Fruit fly (Drosophila melanogaster) whole organism, embryonic: ENCODE data around the gene CG32313.

Experiments
- Atf3 ChIP-seq: fragments of 200-800 bp; sonication (Bioruptor generic); optimal IDR thresholded peaks from 3 replicates; lab custom pipeline; 2016; ENCODE audit warnings: missing biosample characterization, missing genetic modification characterization
- BEAF-32 ChIP-seq: fragments of 200-800 bp; sonication (Bioruptor generic); optimal IDR thresholded peaks from 3 replicates; lab custom pipeline; 2017; ENCODE audit warnings: missing biosample characterization, missing genetic modification characterization, mild to moderate bottlenecking, moderate library complexity, missing genetic modification reagents
- CG1024 ChIP-seq: fragments of 200-800 bp; sonication (Bioruptor generic); IDR thresholded peaks from 2 replicates; pipeline ENCODE4 v1.3.6; 2022; ENCODE audit warnings: missing biosample characterization, missing genetic modification characterization
- CG10274 ChIP-seq: fragments of 200-800 bp; sonication (Bioruptor generic); optimal IDR thresholded peaks from 3 replicates; lab custom pipeline; 2017; ENCODE audit warnings: missing biosample characterization, mild to moderate bottlenecking, missing genetic modification characterization
- CG10543 ChIP-seq: fragments of 200-800 bp; sonication (Bioruptor generic); optimal IDR thresholded peaks from 3 replicates; lab custom pipeline; 2017; ENCODE audit warnings: missing biosample characterization, mild to moderate bottlenecking, missing genetic modification characterization, moderate library complexity
- CG12744 ChIP-seq: fragments of 200-800 bp; sonication (Bioruptor generic); optimal IDR thresholded peaks from 2 replicates; lab custom pipeline; 2016; ENCODE audit warnings: missing biosample characterization, missing genetic modification characterization
- CG12769 ChIP-seq: fragments of 200-800 bp; sonication (Bioruptor generic); optimal IDR thresholded peaks from 2 replicates; lab custom pipeline; 2019; ENCODE audit warnings: missing biosample characterization, mild to moderate bottlenecking, missing genetic modification characterization, moderate library complexity
- CG13287 ChIP-seq: fragments of 200-800 bp; sonication (Bioruptor generic); IDR thresholded peaks from 2 replicates; pipeline ENCODE4 v1.3.6; 2022; ENCODE audit warnings: missing biosample characterization, missing genetic modification characterization; ENCODE audit not compliant: partially characterized antibody
- CG1529 ChIP-seq: fragments of 200-800 bp; sonication (Bioruptor generic); optimal IDR thresholded peaks from 3 replicates; lab custom pipeline; 2018; ENCODE audit warnings: missing biosample characterization, missing genetic modification characterization
- CG17385 ChIP-seq: fragments of 200-800 bp; sonication (Bioruptor generic); optimal IDR thresholded peaks from 3 replicates; lab custom pipeline; 2018; ENCODE audit warnings: missing biosample characterization, mild to moderate bottlenecking, missing genetic modification characterization
- CG2120 ChIP-seq: fragments of 200-800 bp; sonication (Bioruptor generic); optimal IDR thresholded peaks from 3 replicates; lab custom pipeline; 2016; ENCODE audit warnings: missing biosample characterization, missing genetic modification characterization
- CG30431 ChIP-seq: fragments of 200-800 bp; sonication (Bioruptor generic); optimal IDR thresholded peaks from 2 replicates; lab custom pipeline; 2017; ENCODE audit warnings: missing biosample characterization, missing genetic modification characterization
- CG31441 ChIP-seq: fragments of 200-800 bp; sonication (Bioruptor generic); IDR thresholded peaks from 2 replicates; pipeline ENCODE4 v1.3.6; 2022; ENCODE audit warnings: missing biosample characterization, missing genetic modification characterization
- CG3726 ChIP-seq: fragments of 200-800 bp; sonication (Bioruptor generic); IDR thresholded peaks from 3 replicates; pipeline ENCODE4, ENCODE4 v1.3.6; 2022; ENCODE audit warnings: missing biosample characterization, missing genetic modification characterization
- CG6683 ChIP-seq: fragments of 200-800 bp; sonication (Bioruptor generic); optimal IDR thresholded peaks from 2 replicates; lab custom pipeline; 2017; ENCODE audit warnings: missing biosample characterization, mild to moderate bottlenecking, missing genetic modification characterization, missing genetic modification reagents
- CG9797 ChIP-seq: fragments of 200-800 bp; sonication (Bioruptor generic); optimal IDR thresholded peaks from 3 replicates; lab custom pipeline; 2018; ENCODE audit warnings: missing biosample characterization, mild to moderate bottlenecking, missing genetic modification characterization
- Dll ChIP-seq: fragments of 200-800 bp; sonication (Bioruptor generic); IDR thresholded peaks from 4 replicates; pipeline ENCODE4 v1.3.6; 2022; ENCODE audit warnings: missing biosample characterization, missing genetic modification characterization; ENCODE audit not compliant: partially characterized antibody
- Drgx ChIP-seq: fragments of 200-800 bp; sonication (Bioruptor generic); IDR thresholded peaks from 2 replicates; pipeline ENCODE4 v1.3.6; 2022; ENCODE audit warnings: missing biosample characterization, missing genetic modification characterization
- ERR ChIP-seq: fragments of 200-800 bp; sonication (Bioruptor generic); optimal IDR thresholded peaks from 2 replicates; lab custom pipeline; 2016; ENCODE audit warnings: missing biosample characterization, missing genetic modification characterization
- Elba2 ChIP-seq: fragments of 200-800 bp; sonication (Bioruptor generic); optimal IDR thresholded peaks from 3 replicates; lab custom pipeline; 2016; ENCODE audit warnings: missing biosample characterization, missing genetic modification characterization
- Ets65A ChIP-seq: fragments of 200-800 bp; sonication (Bioruptor generic); peaks from one replicate; lab custom pipeline; 2016; ENCODE audit warnings: missing biosample characterization, missing genetic modification characterization
- HmgZ ChIP-seq: fragments of 200-800 bp; sonication (Bioruptor generic); optimal IDR thresholded peaks from 2 replicates; lab custom pipeline; 2018; ENCODE audit warnings: missing biosample characterization, mild to moderate bottlenecking, missing genetic modification characterization
- Lpt ChIP-seq: fragments of >200 bp; optimal IDR thresholded peaks from 2 replicates; lab custom pipeline; 2018; ENCODE audit warnings: missing biosample characterization, missing genetic modification characterization
- MBD-R2 ChIP-seq: fragments of 200-800 bp; sonication (Bioruptor generic); IDR thresholded peaks from 2 replicates; pipeline ENCODE4 v1.3.6; 2022; ENCODE audit warnings: missing biosample characterization, missing genetic modification characterization
- Med ChIP-seq: fragments of 200-800 bp; sonication (Bioruptor generic); peaks from one replicate; lab custom pipeline; 2016; ENCODE audit warnings: missing biosample characterization, missing genetic modification characterization, mild to moderate bottlenecking, inconsistent platforms, moderate library complexity
- NFAT ChIP-seq: fragments of 200-800 bp; sonication (Bioruptor generic); IDR thresholded peaks from 2 replicates; pipeline ENCODE4 v1.3.6; 2022; ENCODE audit warnings: missing biosample characterization, missing genetic modification characterization
- Sox100B ChIP-seq: fragments of 200-800 bp; sonication (Bioruptor generic); optimal IDR thresholded peaks from 3 replicates; lab custom pipeline; 2018; ENCODE audit warnings: missing biosample characterization, mild to moderate bottlenecking, missing genetic modification characterization
- Sry-β ChIP-seq: fragments of 200-800 bp; sonication (Bioruptor generic); optimal IDR thresholded peaks from 2 replicates; lab custom pipeline; 2018; ENCODE audit warnings: missing biosample characterization, mild to moderate bottlenecking, missing genetic modification characterization, moderate library complexity
- Taf1 ChIP-seq: fragments of 200-800 bp; sonication (Bioruptor generic); IDR thresholded peaks from 2 replicates; pipeline ENCODE4 v1.3.6; 2022; ENCODE audit warnings: missing biosample characterization, missing genetic modification characterization
- abd-A ChIP-seq: fragments of 200-800 bp; sonication (Bioruptor generic); optimal IDR thresholded peaks from 3 replicates; lab custom pipeline; 2019; ENCODE audit warnings: missing biosample characterization, mild to moderate bottlenecking, missing genetic modification characterization, moderate library complexity
- chinmo ChIP-seq: fragments of 200-800 bp; sonication (Bioruptor generic); IDR thresholded peaks from 4 replicates; pipeline ENCODE4 v1.3.6; 2022; ENCODE audit warnings: missing biosample characterization, missing genetic modification characterization; ENCODE audit not compliant: partially characterized antibody
- ci ChIP-seq: fragments of 200-800 bp; sonication (Bioruptor generic); IDR thresholded peaks from 3 replicates; pipeline ENCODE4 v1.3.6; 2022; ENCODE audit warnings: missing biosample characterization, missing genetic modification characterization
- crol ChIP-seq: fragments of 200-800 bp; sonication (Bioruptor generic); IDR thresholded peaks from 2 replicates; pipeline ENCODE4 v1.3.6; 2022; ENCODE audit warnings: missing biosample characterization, missing genetic modification characterization
- esg ChIP-seq: fragments of 200-800 bp; sonication (Bioruptor generic); conservative IDR thresholded peaks from 2 replicates; pipeline ENCODE4 v1.3.6; 2022; ENCODE audit warnings: missing biosample characterization, missing genetic modification characterization
- eve ChIP-seq, 2 experiments: fragments of >200 bp; optimal IDR thresholded peaks; 2 replicates each; lab custom pipeline; 2017; ENCODE audit warnings: missing biosample characterization in 2 of 2, missing genetic modification characterization in 2 of 2
- fd102C ChIP-seq: fragments of 200-800 bp; sonication (Bioruptor generic); optimal IDR thresholded peaks from 2 replicates; lab custom pipeline; 2018; ENCODE audit warnings: missing biosample characterization, mild to moderate bottlenecking, missing genetic modification characterization, moderate library complexity
- gfzf ChIP-seq: fragments of 200-800 bp; sonication (Bioruptor generic); optimal IDR thresholded peaks from 2 replicates; lab custom pipeline; 2016; ENCODE audit warnings: missing biosample characterization, mild to moderate bottlenecking, missing genetic modification characterization, moderate library complexity
- klu ChIP-seq: fragments of 200-800 bp; sonication (Bioruptor generic); IDR thresholded peaks from 2 replicates; pipeline ENCODE4 v1.3.6; 2022; ENCODE audit warnings: missing biosample characterization, missing genetic modification characterization
- knrl ChIP-seq: fragments of 200-800 bp; sonication (Bioruptor generic); IDR thresholded peaks from 3 replicates; pipeline ENCODE4 v1.3.6; 2022; ENCODE audit warnings: missing biosample characterization, missing genetic modification characterization; ENCODE audit not compliant: partially characterized antibody
- oc ChIP-seq: fragments of 200-800 bp; sonication (Bioruptor generic); optimal IDR thresholded peaks from 2 replicates; lab custom pipeline; 2018; ENCODE audit warnings: missing biosample characterization, mild to moderate bottlenecking, missing genetic modification characterization, moderate library complexity
- pita ChIP-seq: fragments of 200-800 bp; sonication (Bioruptor generic); optimal IDR thresholded peaks from 2 replicates; lab custom pipeline; 2017; ENCODE audit warnings: missing biosample characterization, mild to moderate bottlenecking, missing genetic modification characterization
- pum ChIP-seq: fragments of 200-800 bp; sonication (Bioruptor generic); optimal IDR thresholded peaks from 2 replicates; lab custom pipeline; 2016; ENCODE audit warnings: missing biosample characterization, missing genetic modification characterization
- pzg ChIP-seq: fragments of 200-800 bp; sonication (Bioruptor generic); optimal IDR thresholded peaks from 3 replicates; lab custom pipeline; 2018; ENCODE audit warnings: missing biosample characterization, mild to moderate bottlenecking, missing genetic modification characterization, moderate library complexity
- salm ChIP-seq: fragments of 200-800 bp; sonication (Bioruptor generic); optimal IDR thresholded peaks from 2 replicates; lab custom pipeline; 2018; ENCODE audit warnings: missing biosample characterization, mild to moderate bottlenecking, missing genetic modification characterization
- sens ChIP-seq: fragments of 200-800 bp; sonication (Bioruptor generic); peaks from one replicate; lab custom pipeline; 2016; ENCODE audit warnings: missing biosample characterization, missing genetic modification characterization
- sr ChIP-seq: fragments of 200-800 bp; sonication (Bioruptor generic); IDR thresholded peaks from 3 replicates; pipeline ENCODE4 v1.3.6; 2022; ENCODE audit warnings: missing biosample characterization, missing genetic modification characterization
- tgo ChIP-seq: fragments of 200-800 bp; sonication (Bioruptor generic); IDR thresholded peaks from 3 replicates; pipeline ENCODE4 v1.3.6; 2022; ENCODE audit warnings: missing biosample characterization, missing genetic modification characterization
- toy ChIP-seq: fragments of 200-800 bp; sonication (Bioruptor generic); IDR thresholded peaks from 2 replicates; pipeline ENCODE4 v1.3.6; 2022; ENCODE audit warnings: missing biosample characterization, missing genetic modification characterization
- unc-4 ChIP-seq: fragments of 200-800 bp; sonication (Bioruptor generic); IDR thresholded peaks from 2 replicates; pipeline ENCODE4 v1.3.6; 2022; ENCODE audit warnings: missing biosample characterization, missing genetic modification characterization; ENCODE audit not compliant: partially characterized antibody
- zfh2 ChIP-seq: fragments of 200-800 bp; sonication (Bioruptor generic); optimal IDR thresholded peaks from 2 replicates; lab custom pipeline; 2016; ENCODE audit warnings: missing biosample characterization, missing genetic modification characterization

Gene CG32313

DNA sequence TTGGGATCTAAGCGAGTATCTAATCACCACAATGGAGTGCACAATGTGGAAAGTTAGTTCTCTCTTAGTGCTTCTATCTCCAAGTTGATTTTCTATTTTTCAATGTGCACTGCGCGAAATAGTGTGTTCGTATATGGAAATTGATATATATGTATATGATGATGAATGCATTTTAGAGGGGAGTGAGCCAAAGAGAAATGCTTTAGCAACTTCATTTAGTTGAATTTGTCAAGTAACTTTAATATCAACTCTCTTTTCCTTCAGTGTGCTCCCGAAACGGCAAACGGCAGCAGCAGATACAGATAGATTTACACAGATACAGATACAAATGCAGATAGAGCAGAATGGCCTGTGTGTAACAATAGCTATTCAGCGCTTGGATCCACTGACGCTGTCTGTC is 38.5 kb upstream of the CG32313 start (continued):
- TF ChIP-seq esg: peak; percentile 71
- peak; percentile 56 for TF ChIP-seq CG2120
- TF ChIP-seq CG30431 (GFP tag; lab: Kevin White, UChicago): peak; percentile 52
- peak; percentile 93 for TF ChIP-seq Med (GFP tag; lab: Kevin White, UChicago)
- TF ChIP-seq CG1529 (GFP tag; lab: Kevin White, UChicago): peak; percentile 61
- peak; percentile 45 for TF ChIP-seq CG17385
- peak; percentile 52 for TF ChIP-seq Atf3 (GFP tag; lab: Kevin White, UChicago)
- TF ChIP-seq Drgx (GFP tag; lab: Robert Waterston, UW): peak; percentile 87
- TF ChIP-seq gfzf (GFP tag; lab: Kevin White, UChicago): no peak
- no peak for TF ChIP-seq pzg (GFP tag; lab: Kevin White, UChicago)
- no peak for TF ChIP-seq CG9797 (GFP tag; lab: Kevin White, UChicago)
- no peak for TF ChIP-seq zfh2 (GFP tag; lab: Kevin White, UChicago)
- TF ChIP-seq unc-4 (GFP tag; lab: Robert Waterston, UW): no peak
- no peak for TF ChIP-seq knrl
- no peak for TF ChIP-seq pita
- TF ChIP-seq CG3726: peak; percentile 55; the same call in 1 of the 3 replicates
- TF ChIP-seq klu (GFP tag; lab: Robert Waterston, UW): 0 out of 2 replicates have a peak, but pooled peaks have one; percentile 10
- TF ChIP-seq CG6683 (GFP tag; lab: Kevin White, UChicago): no peak
- TF ChIP-seq HmgZ (tag; lab: Kevin White, UChicago): peak; percentile 39

DNA sequence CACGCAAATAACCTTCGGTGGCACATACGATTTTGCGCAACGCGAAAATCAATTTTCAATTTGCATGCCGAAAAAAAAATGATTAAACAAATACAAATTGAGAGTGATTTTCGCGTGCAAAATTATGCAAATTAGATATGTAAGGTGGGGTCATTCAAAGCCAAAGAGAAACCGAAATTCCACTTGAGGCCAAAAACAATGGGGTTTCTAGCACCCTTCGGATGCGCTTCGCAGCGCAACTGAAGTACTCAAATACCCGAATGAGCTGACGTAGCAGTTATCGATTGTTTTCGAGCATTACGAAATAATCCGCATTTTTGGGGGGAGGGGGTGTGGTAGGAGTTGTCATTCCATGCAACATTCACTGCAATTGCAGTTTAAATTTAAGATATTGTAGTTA is 35.3 kb upstream of the CG32313 start:
- TF ChIP-seq eve (GFP tag; optimal IDR thresholded peaks at IDR 0.05; lab: Kevin White, UChicago): peak in 1 of 2 experiments; percentile 78
- peak; percentile 9 for TF ChIP-seq Ets65A
- no peak for TF ChIP-seq salm (tag; lab: Kevin White, UChicago)
- peak; percentile 90 for TF ChIP-seq CG10274 (GFP tag; lab: Kevin White, UChicago)
- TF ChIP-seq pum (GFP tag; lab: Kevin White, UChicago): no peak

dm6 chr3L:1580194-1580593 is 34.7 kb upstream of the CG32313 start:
- no peak for TF ChIP-seq CG13287 (GFP tag; lab: Robert Waterston, UW)
- no peak for TF ChIP-seq CG1024 (GFP tag; lab: Robert Waterston, UW)
- TF ChIP-seq NFAT (GFP tag; lab: Robert Waterston, UW): no peak
- TF ChIP-seq CG12744 (GFP tag; lab: Kevin White, UChicago): no peak
- no peak for TF ChIP-seq Sox100B (GFP tag; lab: Kevin White, UChicago)
- no peak for TF ChIP-seq abd-A
- no peak for TF ChIP-seq Drgx (GFP tag; lab: Robert Waterston, UW)
- TF ChIP-seq Lpt (GFP tag; lab: Kevin White, UChicago): no peak
- no peak for TF ChIP-seq sens
- no peak for TF ChIP-seq Taf1 (GFP tag; lab: Robert Waterston, UW)
- peak; percentile 79 for TF ChIP-seq CG12769 (tag; lab: Kevin White, UChicago)
- no peak for TF ChIP-seq BEAF-32
- no peak for TF ChIP-seq fd102C (GFP tag; lab: Kevin White, UChicago)
- no peak for TF ChIP-seq CG31441 (GFP tag; lab: Robert Waterston, UW)
- peak; percentile 46 for TF ChIP-seq CG10543 (GFP tag; lab: Kevin White, UChicago)
- no peak for TF ChIP-seq Sry-β (GFP tag; lab: Kevin White, UChicago)
- TF ChIP-seq chinmo: 0 out of 4 replicates have a peak, but pooled peaks have one; percentile 23
- TF ChIP-seq Elba2 (GFP tag; lab: Kevin White, UChicago): no peak
- TF ChIP-seq sr (GFP tag; lab: Robert Waterston, UW): peak; percentile 88
- no peak for TF ChIP-seq tgo (GFP tag; lab: Robert Waterston, UW)
- no peak for TF ChIP-seq toy (GFP tag; lab: Robert Waterston, UW)
- no peak for TF ChIP-seq ERR
- no peak for TF ChIP-seq Dll (GFP tag; lab: Robert Waterston, UW)
- TF ChIP-seq MBD-R2 (GFP tag; lab: Robert Waterston, UW): no peak
- TF ChIP-seq oc: no peak
- 0 out of 3 replicates have a peak, but pooled peaks have one; percentile 9 for TF ChIP-seq ci (GFP tag; lab: Robert Waterston, UW)
- TF ChIP-seq crol (GFP tag; lab: Robert Waterston, UW): peak; percentile 79
